Worm (Caenorhabditis elegans): ENCODE measurements around the gene T04B2.7.

DNA sequence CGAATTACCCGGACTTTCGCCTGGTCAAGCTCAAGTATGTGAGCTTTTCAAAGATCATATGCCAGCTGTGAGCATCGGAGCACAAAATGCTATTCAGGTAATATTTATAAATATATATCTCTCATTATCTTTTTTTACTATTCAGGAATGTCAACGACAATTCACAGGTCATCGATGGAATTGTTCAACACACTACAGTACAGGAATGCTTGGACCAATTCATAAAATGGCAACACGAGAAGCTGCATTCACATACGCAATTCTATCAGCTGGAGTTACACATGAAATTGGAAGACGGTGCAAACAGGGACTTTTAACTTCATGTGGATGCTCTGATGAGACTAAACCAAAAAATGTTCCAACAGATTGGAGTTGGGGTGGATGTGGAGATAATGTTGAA lies 12.2 kb upstream of the T04B2.7 start:
- TF ChIP-seq R02D3.7 (tag; optimal IDR thresholded peaks at IDR 0.05) (no peak), blmp-1 (tag; optimal IDR thresholded peaks at IDR 0.05; ENCODE audit: insufficient read depth) (no peak), ztf-4 (tag; optimal IDR thresholded peaks at IDR 0.05) (no peak), lin-13 (GFP tag; optimal IDR thresholded peaks at IDR 0.05) (no peak), snpc-4 (tag; optimal IDR thresholded peaks at IDR 0.05) (no peak), sma-3 (GFP tag; optimal IDR thresholded peaks at IDR 0.05) (no peak), elt-3 (tag; optimal IDR thresholded peaks at IDR 0.05) (no peak), nhr-11 (tag; optimal IDR thresholded peaks at IDR 0.05) (no peak)

All from whole organism, L2 larva.